Worm (Caenorhabditis elegans) whole organism, L1 larva: Measurements from ENCODE around the gene lir-1.
A peak's percentile ranks its signal among the peaks of the same experiment; 100 is the strongest.

ENCODE experiments used
- C16A3.4 ChIP-seq: fragments of 150-350 bp; optimal IDR thresholded peaks from 2 replicates; lab custom pipeline; 2014; ENCODE audit warnings: missing biosample characterization, missing genetic modification characterization
- F16B12.6 ChIP-seq: fragments of 150-350 bp; optimal IDR thresholded peaks from 2 replicates; lab custom pipeline; 2014; ENCODE audit warnings: missing biosample characterization, missing genetic modification characterization
- Y116A8C.19 ChIP-seq: sonication (generic microtip); optimal IDR thresholded peaks from 2 replicates; lab custom pipeline; 2016; ENCODE audit warnings: missing compliant biosample characterization, missing genetic modification characterization, borderline replicate concordance
- aha-1 ChIP-seq: fragments of 150-350 bp; optimal IDR thresholded peaks from 2 replicates; lab custom pipeline; 2014; ENCODE audit warnings: missing biosample characterization, missing genetic modification characterization
- blmp-1 ChIP-seq: fragments of 150-350 bp; optimal IDR thresholded peaks from 2 replicates; lab custom pipeline; 2014; ENCODE audit warnings: missing biosample characterization, missing genetic modification characterization
- ceh-63 ChIP-seq: fragments of 200-800 bp; sonication (Bioruptor generic); optimal IDR thresholded peaks from 2 replicates; lab custom pipeline; 2018; ENCODE audit warnings: mild to moderate bottlenecking, missing genetic modification characterization, missing compliant biosample characterization
- ceh-8 ChIP-seq: fragments of 200-800 bp; sonication (Bioruptor generic); optimal IDR thresholded peaks from 2 replicates; lab custom pipeline; 2018; ENCODE audit warnings: mild to moderate bottlenecking, missing genetic modification characterization, moderate library complexity, missing compliant biosample characterization
- ceh-82 ChIP-seq, 3 experiments: fragments of 150-350 bp in 1 of 3; sonication (generic microtip) in 2 of 3; optimal IDR thresholded peaks; 2 replicates each; lab custom pipeline; 2014 to 2017; ENCODE audit warnings: missing biosample characterization in 3 of 3, missing genetic modification characterization in 3 of 3
- ceh-88 ChIP-seq: fragments of 200-800 bp; sonication (Bioruptor generic); IDR thresholded peaks from 2 replicates; pipeline ENCODE4 v1.3.6; 2022; ENCODE audit warnings: missing genetic modification characterization, missing compliant biosample characterization
- ceh-90 ChIP-seq: sonication (generic microtip); optimal IDR thresholded peaks from 2 replicates; lab custom pipeline; 2016; ENCODE audit warnings: missing genetic modification characterization, missing compliant biosample characterization
- dpl-1 ChIP-seq, 3 experiments: fragments of 150-350 bp in 2 of 3; sonication (generic microtip) in 1 of 3; optimal IDR thresholded peaks; 2 replicates each; lab custom pipeline; 2014 to 2017; ENCODE audit warnings: missing biosample characterization in 3 of 3, missing genetic modification characterization in 3 of 3, missing genetic modification reagents in 3 of 3
- dsc-1 ChIP-seq: sonication (generic microtip); optimal IDR thresholded peaks from 2 replicates; lab custom pipeline; 2016; ENCODE audit warnings: mild to moderate bottlenecking, missing genetic modification characterization, missing compliant biosample characterization
- efl-1 ChIP-seq, 4 experiments: fragments of 150-350 bp; optimal IDR thresholded peaks in 3 of 4; peaks in 1 of 4; 1 replicate in 1 of 4; 2 replicates in 3 of 4; lab custom pipeline; 2014; ENCODE audit warnings: missing biosample characterization in 2 of 4, missing genetic modification characterization in 2 of 4, missing genetic modification reagents in 2 of 4
- egl-27 ChIP-seq, 2 experiments: fragments of 150-350 bp in 1 of 2; sonication (generic microtip); optimal IDR thresholded peaks; 3 replicates each; lab custom pipeline; 2017 to 2018; ENCODE audit warnings: missing biosample characterization in 2 of 2, missing genetic modification characterization in 2 of 2, missing genetic modification reagents in 2 of 2
- elt-2 ChIP-seq: sonication (generic microtip); optimal IDR thresholded peaks from 2 replicates; lab custom pipeline; 2016; ENCODE audit warnings: missing genetic modification characterization, mild to moderate bottlenecking, inconsistent platforms, missing compliant biosample characterization, missing genetic modification reagents
- elt-3 ChIP-seq, 6 experiments: fragments of 150-350 bp in 1 of 6; sonication (generic microtip); optimal IDR thresholded peaks; 2 replicates each; lab custom pipeline; 2017 to 2018; ENCODE audit warnings: missing biosample characterization in 6 of 6, missing genetic modification characterization in 6 of 6, inconsistent platforms in 1 of 6
- ets-5 ChIP-seq: fragments of 200-800 bp; sonication (Bioruptor generic); IDR thresholded peaks from 2 replicates; pipeline ENCODE4 v1.3.6; 2022; ENCODE audit warnings: missing genetic modification characterization, missing compliant biosample characterization
- fkh-4 ChIP-seq: sonication (generic microtip); optimal IDR thresholded peaks from 2 replicates; lab custom pipeline; 2016; ENCODE audit warnings: missing compliant biosample characterization, missing genetic modification characterization, borderline replicate concordance
- hpl-2 ChIP-seq: fragments of 150-350 bp; optimal IDR thresholded peaks from 2 replicates; lab custom pipeline; 2014; ENCODE audit warnings: missing biosample characterization, missing genetic modification reagents, missing genetic modification characterization
- isw-1 ChIP-seq: fragments of 200-800 bp; sonication (Bioruptor generic); IDR thresholded peaks from 2 replicates; pipeline ENCODE4 v1.3.6; 2022; ENCODE audit warnings: missing genetic modification characterization, missing compliant biosample characterization
- lin-13 ChIP-seq: fragments of 150-350 bp; optimal IDR thresholded peaks from 2 replicates; lab custom pipeline; 2014; ENCODE audit warnings: missing biosample characterization, missing genetic modification reagents, missing genetic modification characterization
- lin-14 ChIP-seq: fragments of 200-800 bp; sonication (Bioruptor generic); optimal IDR thresholded peaks from 2 replicates; lab custom pipeline; 2018; ENCODE audit warnings: mild to moderate bottlenecking, missing genetic modification characterization, moderate library complexity, missing compliant biosample characterization
- lin-35 ChIP-seq, 2 experiments: fragments of 150-350 bp; optimal IDR thresholded peaks; 2 replicates each; lab custom pipeline; 2014; ENCODE audit warnings: missing biosample characterization in 2 of 2, missing genetic modification characterization in 2 of 2, missing genetic modification reagents in 2 of 2
- lir-3 ChIP-seq: sonication (generic microtip); optimal IDR thresholded peaks from 2 replicates; lab custom pipeline; 2016; ENCODE audit warnings: mild to moderate bottlenecking, missing genetic modification characterization, moderate library complexity, missing compliant biosample characterization; ENCODE audit not compliant: poor library complexity
- lsy-2 ChIP-seq, 2 experiments: fragments of 150-350 bp; optimal IDR thresholded peaks; 2 replicates each; lab custom pipeline; 2014; ENCODE audit warnings: missing biosample characterization in 2 of 2, missing genetic modification characterization in 2 of 2
- mep-1 ChIP-seq: fragments of 150-350 bp; optimal IDR thresholded peaks from 2 replicates; lab custom pipeline; 2014; ENCODE audit warnings: missing biosample characterization, missing genetic modification characterization
- nhr-11 ChIP-seq: fragments of 150-350 bp; optimal IDR thresholded peaks from 2 replicates; lab custom pipeline; 2014; ENCODE audit warnings: missing biosample characterization, missing genetic modification characterization
- nhr-237 ChIP-seq: fragments of 150-350 bp; optimal IDR thresholded peaks from 2 replicates; lab custom pipeline; 2014; ENCODE audit warnings: missing biosample characterization, missing genetic modification characterization
- nhr-47 ChIP-seq: sonication (generic microtip); optimal IDR thresholded peaks from 2 replicates; lab custom pipeline; 2016; ENCODE audit warnings: mild to moderate bottlenecking, missing genetic modification characterization, moderate library complexity, missing compliant biosample characterization
- nhr-71 ChIP-seq: sonication (generic microtip); optimal IDR thresholded peaks from 2 replicates; lab custom pipeline; 2016; ENCODE audit warnings: mild to moderate bottlenecking, missing genetic modification characterization, moderate library complexity, missing compliant biosample characterization
- nhr-76 ChIP-seq: sonication (generic microtip); optimal IDR thresholded peaks from 2 replicates; lab custom pipeline; 2017; ENCODE audit warnings: missing biosample characterization, missing genetic modification characterization
- nhr-85 ChIP-seq: sonication (generic microtip); peaks from one replicate; lab custom pipeline; 2016; ENCODE audit warnings: missing genetic modification characterization, inconsistent platforms, missing compliant biosample characterization
- skn-1 ChIP-seq: fragments of 150-350 bp; optimal IDR thresholded peaks from 2 replicates; lab custom pipeline; 2014; ENCODE audit warnings: missing biosample characterization, missing genetic modification characterization
- snpc-4 ChIP-seq: fragments of 150-350 bp; optimal IDR thresholded peaks from 2 replicates; lab custom pipeline; 2014; ENCODE audit warnings: missing biosample characterization, missing genetic modification characterization
- snu-23 ChIP-seq: sonication (generic microtip); optimal IDR thresholded peaks from 2 replicates; lab custom pipeline; 2016; ENCODE audit warnings: missing genetic modification characterization, missing compliant biosample characterization
- sup-37 ChIP-seq: fragments of 200-800 bp; sonication (Bioruptor generic); optimal IDR thresholded peaks from 2 replicates; lab custom pipeline; 2018; ENCODE audit warnings: mild to moderate bottlenecking, missing genetic modification characterization, missing compliant biosample characterization
- tlp-1 ChIP-seq: fragments of 150-350 bp; optimal IDR thresholded peaks from 2 replicates; lab custom pipeline; 2014; ENCODE audit warnings: missing biosample characterization, missing genetic modification characterization
- unc-130 ChIP-seq: fragments of 150-350 bp; optimal IDR thresholded peaks from 2 replicates; lab custom pipeline; 2017; ENCODE audit warnings: missing biosample characterization, missing genetic modification characterization, inconsistent platforms
- unc-30 ChIP-seq: sonication (generic microtip); optimal IDR thresholded peaks from 2 replicates; lab custom pipeline; 2017; ENCODE audit warnings: missing biosample characterization, missing genetic modification characterization
- unc-62 ChIP-seq: fragments of 150-350 bp; optimal IDR thresholded peaks from 2 replicates; lab custom pipeline; 2014; ENCODE audit warnings: missing biosample characterization, missing genetic modification reagents, missing genetic modification characterization
- unc-98 ChIP-seq: fragments of 200-800 bp; sonication (Bioruptor generic); IDR thresholded peaks from 2 replicates; pipeline ENCODE4 v1.3.6; 2022; ENCODE audit warnings: missing genetic modification characterization, missing compliant biosample characterization
- zip-4 ChIP-seq: fragments of 200-800 bp; sonication (Bioruptor generic); optimal IDR thresholded peaks from 2 replicates; lab custom pipeline; 2018; ENCODE audit warnings: mild to moderate bottlenecking, missing genetic modification characterization, moderate library complexity, missing compliant biosample characterization
- ztf-4 ChIP-seq: fragments of 150-350 bp; optimal IDR thresholded peaks from 2 replicates; lab custom pipeline; 2014; ENCODE audit warnings: missing biosample characterization, missing genetic modification characterization

Gene lir-1

ce11 chrII:7697156-7697555, 25.4 kb downstream of the lir-1 start:
- TF ChIP-seq fkh-4 (no peak), nhr-76 (tag; lab: Kevin White, UChicago) (no peak), Y116A8C.19 (tag; lab: Kevin White, UChicago) (no peak), snu-23 (GFP tag; lab: Kevin White, UChicago) (no peak), dpl-1 (GFP tag; optimal IDR thresholded peaks at IDR 0.05; lab: Kevin White, UChicago) (no peak), dsc-1 (tag; lab: Kevin White, UChicago) (no peak), elt-2 (no peak), ceh-88 (GFP tag; lab: Robert Waterston, UW) (no peak), aha-1 (no peak), ceh-8 (GFP tag; lab: Kevin White, UChicago) (no peak), lin-14 (no peak), unc-30 (tag; lab: Kevin White, UChicago) (no peak), nhr-47 (tag; lab: Kevin White, UChicago) (no peak), nhr-11 (tag; lab: Kevin White, UChicago) (no peak), nhr-85 (tag; lab: Kevin White, UChicago) (no peak), ceh-90 (tag; lab: Kevin White, UChicago) (no peak), hpl-2 (GFP tag; lab: Kevin White, UChicago) (no peak), tlp-1 (tag; lab: Kevin White, UChicago) (no peak)

DNA sequence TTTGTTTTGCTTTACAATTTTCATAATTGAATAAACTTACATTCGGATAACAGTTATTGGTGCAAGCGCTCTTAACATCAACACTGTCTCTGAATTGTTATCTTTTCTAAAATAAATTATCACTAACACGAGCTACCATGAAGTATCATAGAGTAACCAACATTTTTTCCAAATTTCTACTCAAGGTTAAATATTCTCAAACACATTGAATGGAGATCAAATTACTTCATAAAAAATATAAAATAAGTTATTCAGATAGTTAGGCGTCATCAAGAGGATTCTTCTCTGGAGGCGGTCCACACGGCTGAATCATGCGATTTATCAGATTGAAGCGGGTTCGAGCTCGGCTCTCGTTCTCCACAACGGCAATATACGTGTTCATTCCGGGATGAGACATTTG, 26.6 kb downstream of the lir-1 start, which contains the start of gene B0495.5:
Gene B0495.5, minus strand, starts transcription at position 101 of the 400 bp plus-strand sequence.
- TF ChIP-seq tlp-1 (tag; lab: Kevin White, UChicago) (no peak), zip-4 (GFP tag; lab: Kevin White, UChicago) (no peak), F16B12.6 (no peak), ets-5 (no peak), ztf-4 (tag; lab: Kevin White, UChicago) (no peak), egl-27 (tag; optimal IDR thresholded peaks at IDR 0.05; lab: Kevin White, UChicago) (no peak), sup-37 (GFP tag; lab: Kevin White, UChicago) (no peak), snu-23 (GFP tag; lab: Kevin White, UChicago) (no peak), unc-62 (GFP tag; lab: Kevin White, UChicago) (no peak), ceh-63 (GFP tag; lab: Kevin White, UChicago) (no peak), unc-98 (GFP tag; lab: Robert Waterston, UW) (no peak), nhr-237 (tag; lab: Kevin White, UChicago) (no peak), lin-35 (GFP tag; optimal IDR thresholded peaks at IDR 0.05; lab: Kevin White, UChicago) (no peak), ceh-90 (tag; lab: Kevin White, UChicago) (no peak), nhr-47 (tag; lab: Kevin White, UChicago) (no peak), lir-3 (tag; lab: Kevin White, UChicago) (no peak), snpc-4 (tag; lab: Kevin White, UChicago) (no peak), nhr-71 (no peak), lin-13 (GFP tag; lab: Kevin White, UChicago) (no peak), isw-1 (GFP tag; lab: Robert Waterston, UW) (no peak)

- TF ChIP-seq dpl-1 (GFP tag; optimal IDR thresholded peaks at IDR 0.05; lab: Kevin White, UChicago), result peak; percentile 18 to 51 (median 30)
- peak in 1 of 6 experiments; percentile 15 for TF ChIP-seq elt-3 (tag; optimal IDR thresholded peaks at IDR 0.05; lab: Kevin White, UChicago)
- peak in 1 of 3 experiments; percentile 1 for TF ChIP-seq ceh-82 (tag; optimal IDR thresholded peaks at IDR 0.05; lab: Kevin White, UChicago)
- peak; percentile 40 for TF ChIP-seq skn-1 (tag; lab: Kevin White, UChicago)
- TF ChIP-seq lsy-2 (tag; optimal IDR thresholded peaks at IDR 0.05; lab: Kevin White, UChicago), result peak; percentile 88 to 98
- TF ChIP-seq C16A3.4 (tag; lab: Kevin White, UChicago), result peak; percentile 45
- TF ChIP-seq blmp-1 (tag; lab: Kevin White, UChicago), result peak; percentile 34
- peak; percentile 78 for TF ChIP-seq F16B12.6
- no peak for TF ChIP-seq dsc-1 (tag; lab: Kevin White, UChicago)
- peak; percentile 53 for TF ChIP-seq mep-1
- TF ChIP-seq isw-1 (GFP tag; lab: Robert Waterston, UW), result no peak
- peak; percentile 14 for TF ChIP-seq snu-23 (GFP tag; lab: Kevin White, UChicago)
- peak; percentile 5 to 37 for TF ChIP-seq efl-1 (optimal IDR thresholded peaks at IDR 0.05; lab: Kevin White, UChicago)
- TF ChIP-seq efl-1 (GFP tag; optimal IDR thresholded peaks at IDR 0.05 in 1 of 2; lab: Kevin White, UChicago), result peak in 1 of 2 experiments; percentile 38
- TF ChIP-seq lin-35 (GFP tag; optimal IDR thresholded peaks at IDR 0.05; lab: Kevin White, UChicago), result peak; percentile 33 to 50
- peak; percentile 66 for TF ChIP-seq unc-130
- no peak for TF ChIP-seq unc-30 (tag; lab: Kevin White, UChicago)
Measured at ce11 chrII:7699009-7699408, 27.2 kb downstream of the lir-1 start, which contains the start of the genes moa-2 and cdk-11.1. Gene moa-2, minus strand, starts transcription at chrII:7699033. Gene cdk-11.1, plus strand, starts transcription at chrII:7699235.
